Worm (Caenorhabditis elegans): Measurements from ENCODE around the gene srsx-7.

Gene srsx-7

DNA sequence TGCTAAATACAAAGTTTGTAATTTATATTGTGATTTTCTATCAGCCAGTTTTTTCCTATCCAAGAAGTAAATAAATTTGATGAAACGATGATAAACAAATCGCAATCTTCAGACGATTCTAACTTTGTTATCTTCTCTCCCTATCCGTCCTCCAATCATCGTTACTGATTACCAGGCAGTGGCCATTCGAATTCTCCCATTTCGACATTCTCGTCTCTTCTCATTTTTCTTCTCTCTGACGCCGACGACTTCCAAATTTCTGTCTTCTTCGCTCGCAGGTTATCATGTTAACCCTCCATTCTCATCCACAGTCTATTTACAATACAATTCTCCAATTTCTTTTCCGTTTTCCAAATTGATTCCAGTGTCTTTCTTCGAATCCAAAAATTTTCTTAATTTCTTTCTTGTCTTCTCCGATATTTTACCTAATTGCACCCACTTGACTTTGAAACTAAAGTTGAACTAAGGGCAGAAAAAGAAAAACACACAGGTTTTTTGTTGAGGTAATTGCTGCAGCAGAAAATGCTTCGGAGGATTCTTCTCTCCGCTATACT, 47.1 kb upstream of the srsx-7 start, which contains the start of gene F40A3.2 (continued):
- TF ChIP-seq unc-30 (tag; optimal IDR thresholded peaks at IDR 0.05): no peak
- TF ChIP-seq aha-1 (tag; optimal IDR thresholded peaks at IDR 0.05): no peak
- TF ChIP-seq elt-3 (tag; optimal IDR thresholded peaks at IDR 0.05): peak in 5 of 6 experiments; percentile 21 to 75 (median 49)
- TF ChIP-seq C04F5.9 (tag; optimal IDR thresholded peaks at IDR 0.05): no peak
- no peak for TF ChIP-seq F16B12.6 (tag; optimal IDR thresholded peaks at IDR 0.05)
- TF ChIP-seq snu-23 (GFP tag; optimal IDR thresholded peaks at IDR 0.05): peak; percentile 31
- TF ChIP-seq nhr-28 (tag; optimal IDR thresholded peaks at IDR 0.05): no peak
- TF ChIP-seq ceh-8 (GFP tag; optimal IDR thresholded peaks at IDR 0.05): no peak
- no peak for TF ChIP-seq sup-37 (GFP tag; optimal IDR thresholded peaks at IDR 0.05)
- TF ChIP-seq nhr-12 (tag; optimal IDR thresholded peaks at IDR 0.05): no peak
- TF ChIP-seq lin-14 (GFP tag; optimal IDR thresholded peaks at IDR 0.05): peak; percentile 33

DNA sequence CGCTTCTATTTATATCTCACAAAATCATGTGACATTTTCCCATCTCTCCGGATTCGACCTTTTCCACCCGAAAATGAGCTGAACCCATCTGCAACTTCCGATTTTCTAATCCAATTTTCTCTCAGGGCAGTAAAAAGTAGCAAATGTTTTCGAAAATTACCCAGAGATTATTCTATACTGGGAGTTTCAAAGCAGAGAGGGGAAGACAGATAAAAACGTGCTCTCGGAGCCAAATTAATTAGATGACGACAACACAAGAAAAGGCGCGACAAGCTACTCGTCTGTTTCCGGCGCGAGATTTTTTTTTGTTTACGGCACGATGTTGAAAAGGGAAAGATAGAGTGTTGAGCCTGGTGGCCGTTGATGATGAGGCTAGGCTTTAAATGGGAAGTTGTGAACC, 41.1 kb upstream of the srsx-7 start:
- TF ChIP-seq egl-27 (tag; optimal IDR thresholded peaks at IDR 0.05) (no peak), vab-15 (tag; optimal IDR thresholded peaks at IDR 0.05) (peak; percentile 17), egl-13 (tag; optimal IDR thresholded peaks at IDR 0.05) (peak; percentile 52), nhr-71 (tag; optimal IDR thresholded peaks at IDR 0.05) (peak; percentile 13), ztf-11 (tag; optimal IDR thresholded peaks at IDR 0.05) (no peak), nhr-47 (tag; optimal IDR thresholded peaks at IDR 0.05) (peak; percentile 36), lin-14 (GFP tag; optimal IDR thresholded peaks at IDR 0.05) (peak; percentile 80), irx-1 (tag; optimal IDR thresholded peaks at IDR 0.05) (no peak)

DNA sequence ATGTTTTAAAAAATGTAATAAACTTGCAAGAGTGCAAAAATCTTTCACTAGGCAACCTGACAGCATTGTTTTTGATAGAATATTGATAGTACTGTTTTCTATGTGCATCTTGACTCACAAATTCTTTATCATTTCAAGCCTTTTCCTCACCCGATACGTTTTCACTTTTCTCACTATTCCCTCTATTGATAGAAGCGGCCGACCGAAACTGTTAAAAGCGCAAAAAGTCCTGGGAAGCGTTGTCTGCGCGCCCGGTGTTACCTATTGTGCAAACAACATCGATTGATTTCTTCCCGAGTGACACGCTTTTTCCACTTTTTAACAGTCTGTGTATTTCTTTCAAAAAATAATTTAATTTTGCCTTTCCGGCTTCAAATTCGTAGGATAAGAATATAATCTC, 37.5 kb upstream of the srsx-7 start:
- TF ChIP-seq hlh-4 (tag; optimal IDR thresholded peaks at IDR 0.05) (no peak), efl-1 (optimal IDR thresholded peaks at IDR 0.05) (no peak), efl-1 (GFP tag; optimal IDR thresholded peaks at IDR 0.05 in 1 of 2) (peak in 1 of 2 experiments; percentile 47), lin-14 (GFP tag; optimal IDR thresholded peaks at IDR 0.05) (peak; percentile 5), elt-2 (tag; optimal IDR thresholded peaks at IDR 0.05) (peak; percentile 40), egl-27 (tag; optimal IDR thresholded peaks at IDR 0.05) (no peak), dsc-1 (tag; optimal IDR thresholded peaks at IDR 0.05) (no peak)

DNA sequence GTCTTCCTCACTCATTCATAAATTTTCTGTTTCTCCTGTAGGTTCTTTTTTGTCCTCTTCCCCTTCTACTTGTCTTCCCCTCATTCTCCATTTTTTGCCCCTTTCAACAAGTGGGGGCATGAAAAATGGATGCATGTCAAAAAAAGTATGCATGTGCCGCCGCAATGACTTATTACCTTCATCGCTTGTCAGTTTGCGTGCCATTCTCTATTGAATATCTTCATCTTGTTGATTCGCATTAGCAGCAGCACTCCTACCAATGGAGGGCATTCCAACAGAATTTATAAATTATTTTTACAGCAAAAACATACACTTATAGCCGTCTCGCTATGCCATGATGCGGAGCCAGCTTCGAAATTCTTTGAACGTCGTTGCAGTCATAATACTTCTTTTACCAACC, 34.4 kb upstream of the srsx-7 start, which contains the start of gene F40A3.1:
Gene F40A3.1 (plus strand): TSS at position 301 of the 400 bp plus-strand sequence.
- TF ChIP-seq hpl-2 (GFP tag; optimal IDR thresholded peaks at IDR 0.05) (no peak), efl-1 (optimal IDR thresholded peaks at IDR 0.05) (no peak), efl-1 (GFP tag; optimal IDR thresholded peaks at IDR 0.05 in 1 of 2) (peak in 1 of 2 experiments; percentile 3)

DNA sequence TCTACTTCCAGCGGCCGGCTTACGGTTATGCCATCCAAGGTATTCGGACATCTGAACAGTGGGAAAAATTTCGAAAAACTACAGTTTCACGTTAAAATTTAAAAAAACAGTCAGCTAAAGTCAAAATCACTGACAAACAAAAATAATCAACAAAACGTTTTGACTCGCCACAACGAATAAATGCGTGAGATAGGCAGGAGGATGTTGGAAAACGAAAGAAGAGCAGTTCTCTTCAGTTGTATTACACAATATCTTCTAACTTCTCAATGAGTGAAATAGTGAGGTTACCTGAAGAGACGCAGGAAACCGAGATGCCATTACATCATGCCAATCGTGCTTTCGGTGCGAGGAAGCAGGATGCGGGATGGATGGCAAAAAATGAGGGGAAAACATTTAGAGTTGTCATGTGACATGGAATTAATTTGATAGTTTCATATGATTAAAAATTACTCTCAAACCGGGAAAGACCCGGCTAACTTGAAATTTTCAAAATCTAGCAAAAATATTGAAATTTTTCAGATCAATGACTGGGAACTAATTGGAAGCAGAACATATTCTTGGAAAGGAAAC, 31.7 kb upstream of the srsx-7 start, which contains the start of gene F40A3.6:
Gene F40A3.6 (minus strand): TSS at position 51 of the 570 bp plus-strand sequence.
- TF ChIP-seq nhr-28 (tag; optimal IDR thresholded peaks at IDR 0.05): no peak
- TF ChIP-seq unc-130 (tag; optimal IDR thresholded peaks at IDR 0.05): no peak
- TF ChIP-seq lin-39 (tag; optimal IDR thresholded peaks at IDR 0.05): peak; percentile 41
- no peak for TF ChIP-seq nhr-76 (tag; optimal IDR thresholded peaks at IDR 0.05)
- no peak for TF ChIP-seq skn-1 (tag; optimal IDR thresholded peaks at IDR 0.05)
- TF ChIP-seq sup-37 (GFP tag; optimal IDR thresholded peaks at IDR 0.05): no peak
- TF ChIP-seq mep-1 (tag; optimal IDR thresholded peaks at IDR 0.05): peak; percentile 20
- TF ChIP-seq nhr-12 (tag; optimal IDR thresholded peaks at IDR 0.05): no peak
- TF ChIP-seq lir-3 (tag; optimal IDR thresholded peaks at IDR 0.05; ENCODE audit: poor library complexity): no peak
- TF ChIP-seq nhr-90 (tag; optimal IDR thresholded peaks at IDR 0.05; ENCODE audit: poor library complexity): no peak
- peak; percentile 56 for TF ChIP-seq nhr-19 (GFP tag; conservative IDR thresholded peaks at IDR 0.05)
- TF ChIP-seq blmp-1 (tag; optimal IDR thresholded peaks at IDR 0.05): no peak
- no peak for TF ChIP-seq C34B4.2 (tag; optimal IDR thresholded peaks at IDR 0.05)
- no peak for TF ChIP-seq nhr-84 (tag; optimal IDR thresholded peaks at IDR 0.05)
- TF ChIP-seq lin-15B (tag; optimal IDR thresholded peaks at IDR 0.05): no peak
- TF ChIP-seq isw-1 (GFP tag; IDR thresholded peaks at IDR 0.05): no peak
- no peak for TF ChIP-seq unc-30 (tag; optimal IDR thresholded peaks at IDR 0.05)
- no peak for TF ChIP-seq elt-2 (tag; optimal IDR thresholded peaks at IDR 0.05)
- TF ChIP-seq rnt-1 (tag; optimal IDR thresholded peaks at IDR 0.05): peak; percentile 80
- no peak for TF ChIP-seq fkh-8 (tag; optimal IDR thresholded peaks at IDR 0.05)
- TF ChIP-seq fos-1 (tag; optimal IDR thresholded peaks at IDR 0.05): no peak
- peak; percentile 54 for TF ChIP-seq dsc-1 (tag; optimal IDR thresholded peaks at IDR 0.05)
- TF ChIP-seq lin-35 (GFP tag; optimal IDR thresholded peaks at IDR 0.05): no peak
- no peak for TF ChIP-seq ceh-8 (GFP tag; optimal IDR thresholded peaks at IDR 0.05)
- peak; percentile 86 for TF ChIP-seq lin-14 (GFP tag; optimal IDR thresholded peaks at IDR 0.05)
- no peak for TF ChIP-seq ceh-82 (tag; optimal IDR thresholded peaks at IDR 0.05)
- TF ChIP-seq ztf-11 (tag; optimal IDR thresholded peaks at IDR 0.05): no peak
- TF ChIP-seq swsn-7 (tag; optimal IDR thresholded peaks at IDR 0.05): peak; percentile 37
